Worm (Caenorhabditis elegans) whole organism, late embryonic: ENCODE measurements around the gene spe-39.

Source experiments
- ceh-14 ChIP-seq: sonication (generic microtip); optimal IDR thresholded peaks from 2 replicates; lab custom pipeline; 2016; ENCODE audit warnings: missing genotype, missing genetic modification characterization, missing compliant biosample characterization
- sdc-2 ChIP-seq: sonication (generic microtip); optimal IDR thresholded peaks from 2 replicates; lab custom pipeline; 2016; ENCODE audit warnings: missing genotype, missing genetic modification characterization, missing compliant biosample characterization
- tbx-2 ChIP-seq: sonication (generic microtip); optimal IDR thresholded peaks from 2 replicates; lab custom pipeline; 2016; ENCODE audit warnings: missing genetic modification characterization, missing compliant biosample characterization

- TF ChIP-seq tbx-2 (tag; lab: Kevin White, UChicago) (no peak), sdc-2 (no peak), ceh-14 (tag; lab: Kevin White, UChicago) (no peak)
These were observed 20.3 kb upstream of the spe-39 start, which contains the start of gene bbs-8 for ce11 chrV:6764972-6765371.
